Worm (Caenorhabditis elegans) whole organism, L3 larva: ENCODE measurements around the gene srh-279.

ENCODE experiments used
- aly-2 ChIP-seq: fragments of 150-350 bp; optimal IDR thresholded peaks from 2 replicates; lab custom pipeline; 2014; ENCODE audit warnings: missing biosample characterization, missing genetic modification characterization
- ceh-16 ChIP-seq: sonication (generic microtip); optimal IDR thresholded peaks from 2 replicates; lab custom pipeline; 2017; ENCODE audit warnings: missing biosample characterization, missing genetic modification characterization
- egl-5 ChIP-seq: fragments of 150-350 bp; optimal IDR thresholded peaks from 2 replicates; lab custom pipeline; 2017; ENCODE audit warnings: missing biosample characterization, missing genetic modification reagents, missing genetic modification characterization, inconsistent platforms
- lin-39 ChIP-seq: fragments of 150-350 bp; optimal IDR thresholded peaks from 2 replicates; lab custom pipeline; 2018; ENCODE audit warnings: missing biosample characterization, missing genetic modification reagents, missing genetic modification characterization
- mdl-1 ChIP-seq: fragments of 150-350 bp; optimal IDR thresholded peaks from 2 replicates; lab custom pipeline; 2014; ENCODE audit warnings: missing biosample characterization, missing genetic modification characterization
- nhr-11 ChIP-seq: fragments of 150-350 bp; optimal IDR thresholded peaks from 2 replicates; lab custom pipeline; 2014; ENCODE audit warnings: missing biosample characterization, missing genetic modification characterization
- nhr-25 ChIP-seq: sonication (generic microtip); optimal IDR thresholded peaks from 2 replicates; lab custom pipeline; 2017; ENCODE audit warnings: missing biosample characterization, missing genetic modification characterization
- pha-4 ChIP-seq: fragments of 150-350 bp; optimal IDR thresholded peaks from 2 replicates; lab custom pipeline; 2014; ENCODE audit warnings: missing biosample characterization, missing genetic modification reagents, missing genetic modification characterization
- sea-2 ChIP-seq: fragments of 150-350 bp; sonication (generic microtip); optimal IDR thresholded peaks from 4 replicates; lab custom pipeline; 2014; ENCODE audit warnings: missing biosample characterization, missing genetic modification reagents, missing genetic modification characterization
- skn-1 ChIP-seq: fragments of 150-350 bp; optimal IDR thresholded peaks from 2 replicates; lab custom pipeline; 2014; ENCODE audit warnings: missing biosample characterization, missing genetic modification characterization
- snpc-4 ChIP-seq: fragments of 150-350 bp; optimal IDR thresholded peaks from 2 replicates; lab custom pipeline; 2014; ENCODE audit warnings: missing biosample characterization, missing genetic modification characterization
- unc-62 ChIP-seq: fragments of 150-350 bp; sonication (generic microtip); optimal IDR thresholded peaks from 4 replicates; lab custom pipeline; 2014; ENCODE audit warnings: missing biosample characterization, missing genetic modification reagents, missing genetic modification characterization
- zag-1 ChIP-seq: fragments of 150-350 bp; optimal IDR thresholded peaks from 2 replicates; lab custom pipeline; 2014; ENCODE audit warnings: missing biosample characterization, missing genetic modification characterization
- ztf-11 ChIP-seq: fragments of 150-350 bp; optimal IDR thresholded peaks from 2 replicates; lab custom pipeline; 2014; ENCODE audit warnings: missing biosample characterization, missing genetic modification characterization

ce11 chrV:16201730-16202129, 9.5 kb downstream of the srh-279 start, which contains the start of gene F11A5.17:
- TF ChIP-seq sea-2 (GFP tag; lab: Kevin White, UChicago) (no peak), snpc-4 (tag; lab: Kevin White, UChicago) (no peak), nhr-25 (tag; lab: Kevin White, UChicago) (no peak), zag-1 (tag; lab: Kevin White, UChicago) (no peak), lin-39 (tag; lab: Kevin White, UChicago) (no peak), ztf-11 (no peak), skn-1 (tag; lab: Kevin White, UChicago) (no peak), nhr-11 (tag; lab: Kevin White, UChicago) (no peak), unc-62 (no peak), mdl-1 (no peak), pha-4 (no peak), aly-2 (no peak), egl-5 (tag; lab: Kevin White, UChicago) (no peak), ceh-16 (no peak)
